Fruit fly (Drosophila melanogaster) whole organism, embryonic: ENCODE results near the gene dbr.

ENCODE experiments used
- ATbp ChIP-seq: fragments of 200-800 bp; sonication (Bioruptor generic); optimal IDR thresholded peaks from 2 replicates; lab custom pipeline; 2017; ENCODE audit warnings: missing biosample characterization, mild to moderate bottlenecking, missing genetic modification characterization, missing genetic modification reagents
- Blimp-1 ChIP-seq: fragments of 200-800 bp; sonication (Bioruptor generic); optimal IDR thresholded peaks from 3 replicates; lab custom pipeline; 2018; ENCODE audit warnings: missing biosample characterization, missing genetic modification characterization, mild to moderate bottlenecking, moderate library complexity, missing genetic modification reagents
- Bteb2 ChIP-seq: fragments of 200-800 bp; sonication (Bioruptor generic); optimal IDR thresholded peaks from 2 replicates; lab custom pipeline; 2016; ENCODE audit warnings: missing biosample characterization, missing genetic modification characterization
- CG1024 ChIP-seq: fragments of 200-800 bp; sonication (Bioruptor generic); IDR thresholded peaks from 2 replicates; pipeline ENCODE4 v1.3.6; 2022; ENCODE audit warnings: missing biosample characterization, missing genetic modification characterization
- CG10366 ChIP-seq: fragments of 200-800 bp; sonication (Bioruptor generic); IDR thresholded peaks from 2 replicates; pipeline ENCODE4 v1.3.6; 2022; ENCODE audit warnings: missing biosample characterization, missing genetic modification characterization
- CG10431 ChIP-seq: fragments of 200-800 bp; sonication (Bioruptor generic); optimal IDR thresholded peaks from 3 replicates; lab custom pipeline; 2018; ENCODE audit warnings: missing biosample characterization, mild to moderate bottlenecking, missing genetic modification characterization
- CG10959 ChIP-seq: fragments of 200-800 bp; sonication (Bioruptor generic); IDR thresholded peaks from 2 replicates; pipeline ENCODE4 v1.3.6; 2022; ENCODE audit warnings: missing biosample characterization, missing genetic modification characterization
- CG12236 ChIP-seq: fragments of 200-800 bp; sonication (Bioruptor generic); optimal IDR thresholded peaks from 2 replicates; lab custom pipeline; 2016; ENCODE audit warnings: missing biosample characterization, missing genetic modification characterization
- CG13287 ChIP-seq: fragments of 200-800 bp; sonication (Bioruptor generic); IDR thresholded peaks from 2 replicates; pipeline ENCODE4 v1.3.6; 2022; ENCODE audit warnings: missing biosample characterization, missing genetic modification characterization; ENCODE audit not compliant: partially characterized antibody
- CG14014 ChIP-seq: fragments of 200-800 bp; sonication (Bioruptor generic); IDR thresholded peaks from 2 replicates; pipeline ENCODE4 v1.3.6; 2022; ENCODE audit warnings: missing biosample characterization, missing genetic modification characterization
- CG16863 ChIP-seq: fragments of 200-800 bp; sonication (Bioruptor generic); optimal IDR thresholded peaks from 3 replicates; lab custom pipeline; 2016; ENCODE audit warnings: missing biosample characterization, missing genetic modification characterization
- CG17361 ChIP-seq: fragments of 200-800 bp; sonication (Bioruptor generic); IDR thresholded peaks from 3 replicates; pipeline ENCODE4 v1.3.6; 2022; ENCODE audit warnings: missing biosample characterization, missing genetic modification characterization
- CG17612 ChIP-seq: fragments of 200-800 bp; sonication (Bioruptor generic); IDR thresholded peaks from 2 replicates; pipeline ENCODE4 v1.3.6; 2022; ENCODE audit warnings: missing biosample characterization, missing genetic modification characterization
- CG2116 ChIP-seq: fragments of 200-800 bp; sonication (Bioruptor generic); optimal IDR thresholded peaks from 3 replicates; lab custom pipeline; 2018; ENCODE audit warnings: missing biosample characterization, mild to moderate bottlenecking, missing genetic modification characterization
- CG2712 ChIP-seq: fragments of 200-800 bp; optimal IDR thresholded peaks from 3 replicates; lab custom pipeline; 2019; ENCODE audit warnings: missing biosample characterization, mild to moderate bottlenecking, missing genetic modification characterization, moderate library complexity
- CG3065 ChIP-seq: fragments of 200-800 bp; sonication (Bioruptor generic); optimal IDR thresholded peaks from 2 replicates; lab custom pipeline; 2016; ENCODE audit warnings: missing biosample characterization, missing genetic modification characterization
- CG3726 ChIP-seq: fragments of 200-800 bp; sonication (Bioruptor generic); IDR thresholded peaks from 3 replicates; pipeline ENCODE4, ENCODE4 v1.3.6; 2022; ENCODE audit warnings: missing biosample characterization, missing genetic modification characterization
- CG9437 ChIP-seq: fragments of 200-800 bp; sonication (Bioruptor generic); optimal IDR thresholded peaks from 2 replicates; lab custom pipeline; 2018; ENCODE audit warnings: missing biosample characterization, mild to moderate bottlenecking, missing genetic modification characterization
- CG9932 ChIP-seq: fragments of 200-800 bp; sonication (Bioruptor generic); IDR thresholded peaks from 2 replicates; pipeline ENCODE4 v1.3.6; 2022; ENCODE audit warnings: missing biosample characterization, missing genetic modification characterization
- Fer1 ChIP-seq: fragments of 200-800 bp; sonication (Bioruptor generic); optimal IDR thresholded peaks from 2 replicates; lab custom pipeline; 2017; ENCODE audit warnings: missing biosample characterization, mild to moderate bottlenecking, missing genetic modification characterization
- Fer2 ChIP-seq: fragments of 200-800 bp; sonication (Bioruptor generic); optimal IDR thresholded peaks from 2 replicates; lab custom pipeline; 2018; ENCODE audit warnings: missing biosample characterization, mild to moderate bottlenecking, missing genetic modification characterization, moderate library complexity
- H15 ChIP-seq: fragments of 200-800 bp; sonication (Bioruptor generic); IDR thresholded peaks from 3 replicates; pipeline ENCODE4 v1.3.6; 2022; ENCODE audit warnings: missing biosample characterization, missing genetic modification characterization
- Hmx ChIP-seq: fragments of 200-800 bp; sonication (Bioruptor generic); optimal IDR thresholded peaks from 2 replicates; lab custom pipeline; 2016; ENCODE audit warnings: missing biosample characterization, missing genetic modification characterization
- Hsf ChIP-seq: fragments of 200-800 bp; sonication (Bioruptor generic); optimal IDR thresholded peaks from 3 replicates; lab custom pipeline; 2016; ENCODE audit warnings: missing biosample characterization, missing genetic modification characterization
- MESR4 ChIP-seq: fragments of 200-800 bp; sonication (Bioruptor generic); optimal IDR thresholded peaks from 2 replicates; lab custom pipeline; 2018; ENCODE audit warnings: missing biosample characterization, mild to moderate bottlenecking, missing genetic modification characterization, moderate library complexity
- Mrtf ChIP-seq: fragments of 200-800 bp; sonication (Bioruptor generic); IDR thresholded peaks from 3 replicates; pipeline ENCODE4 v1.3.6; 2022; ENCODE audit warnings: missing biosample characterization, missing genetic modification characterization
- PHDP ChIP-seq: fragments of 200-800 bp; sonication (Bioruptor generic); optimal IDR thresholded peaks from 3 replicates; lab custom pipeline; 2018; ENCODE audit warnings: missing biosample characterization, mild to moderate bottlenecking, missing genetic modification characterization, moderate library complexity
- Ravus ChIP-seq: fragments of 200-800 bp; sonication (Bioruptor generic); IDR thresholded peaks from 2 replicates; pipeline ENCODE4 v1.3.6; 2022; ENCODE audit warnings: missing biosample characterization, missing genetic modification characterization
- Xbp1 ChIP-seq: fragments of 200-800 bp; sonication (Bioruptor generic); optimal IDR thresholded peaks from 3 replicates; lab custom pipeline; 2016; ENCODE audit warnings: missing biosample characterization, mild to moderate bottlenecking, missing genetic modification characterization
- YL-1 ChIP-seq: fragments of 200-800 bp; sonication (Bioruptor generic); optimal IDR thresholded peaks from 3 replicates; lab custom pipeline; 2017; ENCODE audit warnings: missing biosample characterization, mild to moderate bottlenecking, missing genetic modification characterization
- cad ChIP-seq: fragments of >200 bp; optimal IDR thresholded peaks from 2 replicates; lab custom pipeline; 2017; ENCODE audit warnings: missing biosample characterization, missing genetic modification characterization
- cg ChIP-seq: fragments of 200-800 bp; sonication (Bioruptor generic); optimal IDR thresholded peaks from 3 replicates; lab custom pipeline; 2019; ENCODE audit warnings: missing biosample characterization, mild to moderate bottlenecking, missing genetic modification characterization, moderate library complexity
- fd64A ChIP-seq: fragments of 200-800 bp; sonication (Bioruptor generic); optimal IDR thresholded peaks from 3 replicates; lab custom pipeline; 2018; ENCODE audit warnings: missing biosample characterization, mild to moderate bottlenecking, missing genetic modification characterization
- gsb-n ChIP-seq: fragments of 200-800 bp; sonication (Bioruptor generic); optimal IDR thresholded peaks from 3 replicates; lab custom pipeline; 2018; ENCODE audit warnings: missing biosample characterization, mild to moderate bottlenecking, missing genetic modification characterization
- hb ChIP-seq: fragments of 200-800 bp; sonication (Bioruptor generic); IDR thresholded peaks from 3 replicates; pipeline ENCODE4 v1.3.6; 2022; ENCODE audit warnings: missing biosample characterization, missing genetic modification characterization; ENCODE audit not compliant: partially characterized antibody
- her ChIP-seq: fragments of 200-800 bp; sonication (Bioruptor generic); optimal IDR thresholded peaks from 2 replicates; lab custom pipeline; 2016; ENCODE audit warnings: missing biosample characterization, missing genetic modification characterization
- nerfin-1 ChIP-seq: fragments of 200-800 bp; sonication (Bioruptor generic); optimal IDR thresholded peaks from 3 replicates; lab custom pipeline; 2019; ENCODE audit warnings: missing biosample characterization, mild to moderate bottlenecking, missing genetic modification characterization, moderate library complexity
- p53 ChIP-seq: fragments of 200-800 bp; sonication (Bioruptor generic); optimal IDR thresholded peaks from 2 replicates; lab custom pipeline; 2016; ENCODE audit warnings: missing biosample characterization, missing genetic modification characterization
- pfk ChIP-seq: fragments of 200-800 bp; sonication (Bioruptor generic); optimal IDR thresholded peaks from 2 replicates; lab custom pipeline; 2018; ENCODE audit warnings: missing biosample characterization, mild to moderate bottlenecking, missing genetic modification characterization, moderate library complexity
- pnt ChIP-seq: fragments of 200-800 bp; sonication (Bioruptor generic); optimal IDR thresholded peaks from 3 replicates; lab custom pipeline; 2016; ENCODE audit warnings: missing biosample characterization, missing genetic modification characterization
- pros ChIP-seq: fragments of 200-800 bp; sonication (Bioruptor generic); optimal IDR thresholded peaks from 3 replicates; lab custom pipeline; 2019; ENCODE audit warnings: missing biosample characterization, mild to moderate bottlenecking, missing genetic modification characterization, moderate library complexity
- shn ChIP-seq: fragments of 200-800 bp; sonication (Bioruptor generic); optimal IDR thresholded peaks from 3 replicates; lab custom pipeline; 2016; ENCODE audit warnings: missing biosample characterization, missing genetic modification characterization
- sima ChIP-seq: fragments of 200-800 bp; sonication (Bioruptor generic); optimal IDR thresholded peaks from 2 replicates; lab custom pipeline; 2016; ENCODE audit warnings: missing biosample characterization, missing genetic modification characterization
- slbo ChIP-seq: fragments of 200-800 bp; sonication (Bioruptor generic); IDR thresholded peaks from 2 replicates; pipeline ENCODE4 v1.3.6; 2022; ENCODE audit warnings: missing biosample characterization, missing genetic modification characterization
- sob ChIP-seq: fragments of 200-800 bp; sonication (Bioruptor generic); IDR thresholded peaks from 2 replicates; pipeline ENCODE4 v1.3.6; 2022; ENCODE audit warnings: missing biosample characterization, missing genetic modification characterization
- ssp ChIP-seq: fragments of 200-800 bp; sonication (Bioruptor generic); IDR thresholded peaks from 2 replicates; pipeline ENCODE4 v1.3.6; 2022; ENCODE audit warnings: missing biosample characterization, missing genetic modification characterization
- tio ChIP-seq: fragments of 200-800 bp; sonication (Bioruptor generic); optimal IDR thresholded peaks from 2 replicates; lab custom pipeline; 2017; ENCODE audit warnings: missing biosample characterization, missing genetic modification characterization, inconsistent platforms
- trem ChIP-seq: fragments of 200-800 bp; optimal IDR thresholded peaks from 3 replicates; lab custom pipeline; 2019; ENCODE audit warnings: missing biosample characterization, mild to moderate bottlenecking, missing genetic modification characterization, moderate library complexity
- tup ChIP-seq: fragments of 200-800 bp; sonication (Bioruptor generic); optimal IDR thresholded peaks from 2 replicates; lab custom pipeline; 2016; ENCODE audit warnings: missing biosample characterization, mild to moderate bottlenecking, missing genetic modification characterization, moderate library complexity
- twi ChIP-seq: fragments of 200-800 bp; optimal IDR thresholded peaks from 2 replicates; lab custom pipeline; 2019; ENCODE audit warnings: missing biosample characterization, mild to moderate bottlenecking, missing genetic modification characterization, moderate library complexity
- usp ChIP-seq: fragments of >200 bp; optimal IDR thresholded peaks from 2 replicates; lab custom pipeline; 2017; ENCODE audit warnings: missing biosample characterization, missing genetic modification characterization
- zf30C ChIP-seq: fragments of 200-800 bp; sonication (Bioruptor generic); optimal IDR thresholded peaks from 3 replicates; lab custom pipeline; 2018; ENCODE audit warnings: missing biosample characterization, mild to moderate bottlenecking, missing genetic modification characterization

The dbr gene

dm6 chr2L:87255-87723, 21.0 kb downstream of the dbr start, which contains the start of gene net (continued):
- peak; percentile 62 for TF ChIP-seq CG9437 (GFP tag; lab: Kevin White, UChicago)
- TF ChIP-seq CG17361 (GFP tag; lab: Robert Waterston, UW) = peak; percentile 77
- no peak for TF ChIP-seq zf30C (GFP tag; lab: Kevin White, UChicago)
- peak; percentile 90 for TF ChIP-seq Fer1 (GFP tag; lab: Kevin White, UChicago)
- peak; percentile 54 for TF ChIP-seq nerfin-1 (tag; lab: Kevin White, UChicago)
- peak; percentile 80 for TF ChIP-seq CG2712 (tag; lab: Kevin White, UChicago)
- TF ChIP-seq ssp (GFP tag; lab: Robert Waterston, UW) = no peak
- no peak for TF ChIP-seq Hmx
- TF ChIP-seq p53 (GFP tag; lab: Kevin White, UChicago) = no peak
- TF ChIP-seq CG9932 (GFP tag; lab: Robert Waterston, UW) = peak; percentile 74
- TF ChIP-seq hb = no peak
- no peak for TF ChIP-seq shn (GFP tag; lab: Kevin White, UChicago)
- no peak for TF ChIP-seq pfk
- TF ChIP-seq Xbp1 (GFP tag; lab: Kevin White, UChicago) = peak; percentile 54
- TF ChIP-seq slbo (GFP tag; lab: Robert Waterston, UW) = peak; percentile 75
- peak; percentile 74 for TF ChIP-seq Fer2 (tag; lab: Kevin White, UChicago)
- TF ChIP-seq H15 (GFP tag; lab: Robert Waterston, UW) = no peak
- TF ChIP-seq cg (GFP tag; lab: Kevin White, UChicago) = no peak
- no peak for TF ChIP-seq CG16863 (GFP tag; lab: Kevin White, UChicago)
- no peak for TF ChIP-seq MESR4 (GFP tag; lab: Kevin White, UChicago)
- peak; percentile 26; the same call in 1 of the 2 replicates for TF ChIP-seq CG10366 (GFP tag; lab: Robert Waterston, UW)
- peak; percentile 29 for TF ChIP-seq CG2116 (GFP tag; lab: Kevin White, UChicago)
- no peak for TF ChIP-seq CG13287 (GFP tag; lab: Robert Waterston, UW)
- TF ChIP-seq ATbp (GFP tag; lab: Kevin White, UChicago) = peak; percentile 39
- TF ChIP-seq Hsf (GFP tag; lab: Kevin White, UChicago) = peak; percentile 9
- no peak for TF ChIP-seq pros (GFP tag; lab: Kevin White, UChicago)
- TF ChIP-seq gsb-n (tag; lab: Kevin White, UChicago) = peak; percentile 64
- no peak for TF ChIP-seq pnt (GFP tag; lab: Kevin White, UChicago)
- no peak for TF ChIP-seq tio (GFP tag; lab: Kevin White, UChicago)
- no peak for TF ChIP-seq CG3065 (GFP tag; lab: Kevin White, UChicago)
- TF ChIP-seq PHDP = peak; percentile 77
- TF ChIP-seq Ravus (GFP tag; lab: Robert Waterston, UW) = no peak
- peak; percentile 1 for TF ChIP-seq her (GFP tag; lab: Kevin White, UChicago)
- peak; percentile 69; the same call in 1 of the 2 replicates for TF ChIP-seq sob (GFP tag; lab: Robert Waterston, UW)
- TF ChIP-seq Blimp-1 = peak; percentile 47
- TF ChIP-seq CG12236 (GFP tag; lab: Kevin White, UChicago) = no peak
- TF ChIP-seq trem (tag; lab: Kevin White, UChicago) = peak; percentile 42
- TF ChIP-seq sima (GFP tag; lab: Kevin White, UChicago) = no peak
- TF ChIP-seq usp (GFP tag; lab: Kevin White, UChicago) = no peak
- no peak for TF ChIP-seq CG3726 (GFP tag; lab: Robert Waterston, UW)
- TF ChIP-seq cad (GFP tag; lab: Kevin White, UChicago) = no peak
- peak; percentile 79; the same call in 1 of the 2 replicates for TF ChIP-seq CG14014
- no peak for TF ChIP-seq Mrtf
- TF ChIP-seq tup = no peak
- no peak for TF ChIP-seq CG10959 (GFP tag; lab: Robert Waterston, UW)
- no peak for TF ChIP-seq CG1024
- peak; percentile 27 for TF ChIP-seq YL-1 (GFP tag; lab: Kevin White, UChicago)
- TF ChIP-seq CG10431 (GFP tag; lab: Kevin White, UChicago) = peak; percentile 45
- no peak for TF ChIP-seq fd64A (GFP tag; lab: Kevin White, UChicago)
- peak; percentile 39 for TF ChIP-seq twi (tag; lab: Kevin White, UChicago)
- no peak for TF ChIP-seq Bteb2 (GFP tag; lab: Kevin White, UChicago)
- no peak for TF ChIP-seq CG17612 (GFP tag; lab: Robert Waterston, UW)
